Worm (Caenorhabditis elegans) whole organism, mixed stage, embryonic: ENCODE results near the gene T01G5.8.

Experiments
- bed-3 ChIP-seq: fragments of 200-800 bp; sonication (Bioruptor generic); optimal IDR thresholded peaks from 3 replicates; lab custom pipeline; 2018; ENCODE audit warnings: mild to moderate bottlenecking, missing genetic modification characterization, moderate library complexity, missing compliant biosample characterization
- ceh-39 ChIP-seq: fragments of 150-350 bp; optimal IDR thresholded peaks from 2 replicates; lab custom pipeline; 2014; ENCODE audit warnings: missing biosample characterization, missing genetic modification characterization
- drap-1 ChIP-seq: fragments of 200-800 bp; sonication (Bioruptor generic); optimal IDR thresholded peaks from 3 replicates; lab custom pipeline; 2018; ENCODE audit warnings: mild to moderate bottlenecking, missing genetic modification characterization, missing compliant biosample characterization
- elt-1 ChIP-seq: sonication (generic microtip); optimal IDR thresholded peaks from 2 replicates; lab custom pipeline; 2017; ENCODE audit warnings: missing genetic modification characterization, mild to moderate bottlenecking, missing compliant biosample characterization, antibody characterized with exemption, moderate library complexity, borderline replicate concordance; ENCODE audit not compliant: insufficient read depth
- flh-1 ChIP-seq: fragments of 200-800 bp; sonication (Bioruptor generic); optimal IDR thresholded peaks from 2 replicates; lab custom pipeline; 2018; ENCODE audit warnings: mild to moderate bottlenecking, missing genetic modification characterization, moderate library complexity, missing compliant biosample characterization
- ham-2 ChIP-seq: fragments of 200-800 bp; sonication (Bioruptor generic); optimal IDR thresholded peaks from 2 replicates; lab custom pipeline; 2018; ENCODE audit warnings: mild to moderate bottlenecking, missing genetic modification characterization, missing compliant biosample characterization
- lin-13 ChIP-seq: fragments of 150-350 bp; optimal IDR thresholded peaks from 2 replicates; lab custom pipeline; 2014; ENCODE audit warnings: missing biosample characterization, missing genetic modification characterization
- lin-32 ChIP-seq: fragments of 200-800 bp; sonication (Bioruptor generic); optimal IDR thresholded peaks from 2 replicates; lab custom pipeline; 2018; ENCODE audit warnings: mild to moderate bottlenecking, missing genetic modification characterization, missing compliant biosample characterization
- lsy-2 ChIP-seq: fragments of 150-350 bp; optimal IDR thresholded peaks from 2 replicates; lab custom pipeline; 2014; ENCODE audit warnings: missing biosample characterization, missing genetic modification characterization
- mab-5 ChIP-seq: fragments of 150-350 bp; optimal IDR thresholded peaks from 2 replicates; lab custom pipeline; 2014; ENCODE audit warnings: missing biosample characterization, missing genetic modification characterization
- mep-1 ChIP-seq: fragments of 150-350 bp; optimal IDR thresholded peaks from 2 replicates; lab custom pipeline; 2017; ENCODE audit warnings: missing biosample characterization, missing genetic modification reagents, missing genetic modification characterization, inconsistent platforms
- mls-2 ChIP-seq: sonication (generic microtip); optimal IDR thresholded peaks from 2 replicates; lab custom pipeline; 2016; ENCODE audit warnings: mild to moderate bottlenecking, missing genetic modification characterization, moderate library complexity, missing compliant biosample characterization
- nhr-12 ChIP-seq: fragments of 150-350 bp; optimal IDR thresholded peaks from 2 replicates; lab custom pipeline; 2014; ENCODE audit warnings: missing biosample characterization, missing genetic modification characterization
- pha-4 ChIP-seq: fragments of 150-350 bp; optimal IDR thresholded peaks from 2 replicates; lab custom pipeline; 2018; ENCODE audit warnings: missing biosample characterization, missing genetic modification reagents, missing genetic modification characterization
- snpc-4 ChIP-seq: fragments of 150-350 bp; optimal IDR thresholded peaks from 2 replicates; lab custom pipeline; 2014; ENCODE audit warnings: missing biosample characterization, missing genetic modification characterization
- sptf-1 ChIP-seq: sonication (generic microtip); optimal IDR thresholded peaks from 2 replicates; lab custom pipeline; 2017; ENCODE audit warnings: mild to moderate bottlenecking, missing genetic modification characterization, moderate library complexity, missing compliant biosample characterization
- tbx-8 ChIP-seq: fragments of 200-800 bp; sonication (Bioruptor generic); optimal IDR thresholded peaks from 2 replicates; lab custom pipeline; 2018; ENCODE audit warnings: mild to moderate bottlenecking, missing genetic modification characterization, moderate library complexity, missing compliant biosample characterization
- unc-120 ChIP-seq: sonication (generic microtip); optimal IDR thresholded peaks from 2 replicates; lab custom pipeline; 2017; ENCODE audit warnings: missing genetic modification characterization, missing compliant biosample characterization; ENCODE audit not compliant: poor library complexity, severe bottlenecking
- zip-8 ChIP-seq: fragments of 150-350 bp; optimal IDR thresholded peaks from 2 replicates; lab custom pipeline; 2014; ENCODE audit warnings: missing biosample characterization, missing genetic modification characterization

The T01G5.8 gene

ce11 chrV:15158691-15159090 is 42.6 kb downstream of the T01G5.8 start, which contains the start of gene str-45:
Gene str-45 (plus strand): TSS chrV:15158991.
- no peak for TF ChIP-seq flh-1 (GFP tag; lab: Kevin White, UChicago)
- no peak for TF ChIP-seq lin-13 (tag; lab: Kevin White, UChicago)
- no peak for TF ChIP-seq mab-5
- TF ChIP-seq nhr-12 (tag; lab: Kevin White, UChicago): no peak
- no peak for TF ChIP-seq ham-2
- no peak for TF ChIP-seq drap-1 (GFP tag; lab: Kevin White, UChicago)
- TF ChIP-seq ceh-39 (tag; lab: Kevin White, UChicago): no peak
- no peak for TF ChIP-seq pha-4 (tag; lab: Kevin White, UChicago)
- no peak for TF ChIP-seq sptf-1 (tag; lab: Kevin White, UChicago)
- TF ChIP-seq unc-120 (tag; lab: Kevin White, UChicago): no peak
- TF ChIP-seq, all 35 proteins: peak for 0

ce11 chrV:15162697-15163096 is 46.6 kb downstream of the T01G5.8 start, which contains the start of gene srz-11:
Gene srz-11 (plus strand): TSS chrV:15163082.
- no peak for TF ChIP-seq drap-1 (GFP tag; lab: Kevin White, UChicago)
- TF ChIP-seq elt-1 (tag; lab: Kevin White, UChicago): no peak
- TF ChIP-seq snpc-4 (tag; lab: Kevin White, UChicago): no peak
- TF ChIP-seq unc-120 (tag; lab: Kevin White, UChicago): no peak
- TF ChIP-seq flh-1 (GFP tag; lab: Kevin White, UChicago): no peak
- TF ChIP-seq lsy-2: no peak
- no peak for TF ChIP-seq bed-3 (GFP tag; lab: Kevin White, UChicago)
- no peak for TF ChIP-seq lin-32 (GFP tag; lab: Kevin White, UChicago)
- TF ChIP-seq mep-1: no peak
- no peak for TF ChIP-seq mls-2
- TF ChIP-seq ceh-39 (tag; lab: Kevin White, UChicago): no peak
- TF ChIP-seq zip-8: no peak
- TF ChIP-seq tbx-8 (GFP tag; lab: Kevin White, UChicago): no peak
